Worm (Caenorhabditis elegans): Measurements from ENCODE around the gene ZK742.6.
A peak's percentile ranks its signal among the peaks of the same experiment; 100 is the strongest.

ZK742.6 gene

ce11 chrV:7848251-7848650 lies 33.5 kb upstream of the ZK742.6 start (continued):
- TF ChIP-seq nhr-11 (tag; optimal IDR thresholded peaks at IDR 0.05) = no peak
- TF ChIP-seq fkh-10 (GFP tag; optimal IDR thresholded peaks at IDR 0.05) = no peak
- TF ChIP-seq lin-15B (tag; optimal IDR thresholded peaks at IDR 0.05) = no peak
- no peak for TF ChIP-seq nhr-43 (tag; optimal IDR thresholded peaks at IDR 0.05; ENCODE audit: poor library complexity, severe bottlenecking)
- no peak for TF ChIP-seq mdl-1 (tag; optimal IDR thresholded peaks at IDR 0.05)
- no peak for TF ChIP-seq R02D3.7 (tag; optimal IDR thresholded peaks at IDR 0.05)
- no peak for TF ChIP-seq fos-1 (tag; optimal IDR thresholded peaks at IDR 0.05)
- TF ChIP-seq jun-1 (tag; optimal IDR thresholded peaks at IDR 0.05) = no peak
- no peak for TF ChIP-seq ceh-16 (tag; optimal IDR thresholded peaks at IDR 0.05)
- TF ChIP-seq nhr-77 (tag; optimal IDR thresholded peaks at IDR 0.05) = no peak
- peak; percentile 15 for TF ChIP-seq nhr-23 (tag; optimal IDR thresholded peaks at IDR 0.05)
- TF ChIP-seq tbx-2 (tag; optimal IDR thresholded peaks at IDR 0.05) = no peak
- no peak for TF ChIP-seq nhr-12 (tag; optimal IDR thresholded peaks at IDR 0.05)
- TF ChIP-seq unc-39 (tag; optimal IDR thresholded peaks at IDR 0.05) = no peak
- no peak for TF ChIP-seq snpc-4 (tag; optimal IDR thresholded peaks at IDR 0.05)
- no peak for TF ChIP-seq lsy-12 (tag; optimal IDR thresholded peaks at IDR 0.05)
- TF ChIP-seq egl-5 (tag; optimal IDR thresholded peaks at IDR 0.05) = no peak
- TF ChIP-seq ceh-82 (tag; optimal IDR thresholded peaks at IDR 0.05) = no peak
- TF ChIP-seq skn-1 (tag; optimal IDR thresholded peaks at IDR 0.05) = no peak

- TF ChIP-seq pha-4 (tag; optimal IDR thresholded peaks at IDR 0.05) (peak; percentile 88), lin-39 (tag; optimal IDR thresholded peaks at IDR 0.05) (peak; percentile 32), ztf-11 (tag; optimal IDR thresholded peaks at IDR 0.05) (no peak), zag-1 (tag; optimal IDR thresholded peaks at IDR 0.05) (no peak)
Observed at ce11 chrV:7847687-7848086, 32.9 kb upstream of the ZK742.6 start.

ce11 chrV:7847170-7847569 lies 32.4 kb upstream of the ZK742.6 start, which contains the start of gene memo-1:
TSS of gene memo-1 (minus strand) at chrV:7847171.
- TF ChIP-seq elt-1 (tag; optimal IDR thresholded peaks at IDR 0.05) (no peak), ZK546.5 (tag; optimal IDR thresholded peaks at IDR 0.05) (no peak), nhr-43 (tag; optimal IDR thresholded peaks at IDR 0.05; ENCODE audit: poor library complexity, severe bottlenecking) (no peak), pqm-1 (tag; optimal IDR thresholded peaks at IDR 0.05) (no peak), mml-1 (tag; optimal IDR thresholded peaks at IDR 0.05) (no peak), skn-1 (tag; optimal IDR thresholded peaks at IDR 0.05) (no peak), fos-1 (tag; optimal IDR thresholded peaks at IDR 0.05) (no peak), sea-2 (GFP tag; optimal IDR thresholded peaks at IDR 0.05) (no peak), ztf-4 (tag; optimal IDR thresholded peaks at IDR 0.05) (no peak), lin-39 (tag; optimal IDR thresholded peaks at IDR 0.05) (no peak), ztf-11 (tag; optimal IDR thresholded peaks at IDR 0.05) (no peak), nhr-237 (tag; optimal IDR thresholded peaks at IDR 0.05) (no peak)

ce11 chrV:7842228-7842627 lies 27.5 kb upstream of the ZK742.6 start, which contains the start of gene grd-8:
TSS of gene grd-8 (plus strand) at chrV:7842528.
- TF ChIP-seq tbx-2 (tag; optimal IDR thresholded peaks at IDR 0.05) (no peak), nhr-28 (tag; optimal IDR thresholded peaks at IDR 0.05) (no peak), nhr-76 (tag; optimal IDR thresholded peaks at IDR 0.05) (no peak), unc-62 (GFP tag; optimal IDR thresholded peaks at IDR 0.05) (no peak), ceh-9 (tag; optimal IDR thresholded peaks at IDR 0.05) (no peak), lsy-12 (tag; optimal IDR thresholded peaks at IDR 0.05) (no peak), nhr-23 (tag; optimal IDR thresholded peaks at IDR 0.05) (no peak), egl-5 (tag; optimal IDR thresholded peaks at IDR 0.05) (no peak), egl-27 (tag; optimal IDR thresholded peaks at IDR 0.05) (no peak), nhr-11 (tag; optimal IDR thresholded peaks at IDR 0.05) (no peak), nhr-43 (tag; optimal IDR thresholded peaks at IDR 0.05; ENCODE audit: poor library complexity, severe bottlenecking) (no peak)

ce11 chrV:7839485-7839884 lies 24.7 kb upstream of the ZK742.6 start, which contains the start of gene C37C3.12:
TSS of gene C37C3.12 (minus strand) at chrV:7839585.
- TF ChIP-seq ztf-4 (tag; optimal IDR thresholded peaks at IDR 0.05) (no peak), pha-4 (tag; optimal IDR thresholded peaks at IDR 0.05) (peak; percentile 78), ama-1 (optimal IDR thresholded peaks at IDR 0.05) (no peak), elt-2 (tag; optimal IDR thresholded peaks at IDR 0.05) (no peak)
